Fruit fly (Drosophila melanogaster): ENCODE measurements around the gene Sec16.

Gene Sec16

DNA sequence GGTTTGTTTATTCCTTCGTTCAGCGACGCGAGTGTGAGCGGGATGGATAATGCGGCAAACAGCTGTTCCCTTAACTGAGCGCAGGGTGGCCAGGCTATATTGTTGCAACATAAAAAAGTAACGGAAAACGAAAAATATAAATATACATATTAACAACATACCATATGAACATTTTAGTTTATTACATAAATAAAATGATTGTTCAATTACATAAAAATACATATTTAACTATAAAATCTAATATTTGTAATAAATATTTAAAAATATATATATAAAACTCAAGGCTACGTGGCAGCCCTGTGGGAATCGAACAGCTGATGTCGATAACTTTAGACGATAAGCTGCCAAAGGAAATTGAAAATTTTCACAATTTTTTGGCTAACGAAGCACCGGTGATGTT is 33.7 kb downstream of the Sec16 start, which contains the start of the genes Aven and CG2540 (continued):
- TF ChIP-seq lov (optimal IDR thresholded peaks at IDR 0.05) (no peak), lov (GFP tag; IDR thresholded peaks at IDR 0.05) (no peak), CG12071 (GFP tag; optimal IDR thresholded peaks at IDR 0.05) (peak; percentile 6), zf30C (GFP tag; optimal IDR thresholded peaks at IDR 0.05) (no peak), emc (GFP tag; optimal IDR thresholded peaks at IDR 0.05) (no peak), CG12391 (tag; optimal IDR thresholded peaks at IDR 0.05) (peak; percentile 92), luna (GFP tag; optimal IDR thresholded peaks at IDR 0.05) (no peak), CG15269 (tag; optimal IDR thresholded peaks at IDR 0.05) (peak; percentile 88), Awh (GFP tag; IDR thresholded peaks at IDR 0.05) (peak; percentile 60), CG6854 (GFP tag; optimal IDR thresholded peaks at IDR 0.05) (peak; percentile 81), HLH3B (GFP tag; IDR thresholded peaks at IDR 0.05) (peak; percentile 45), odd (GFP tag; optimal IDR thresholded peaks at IDR 0.05) (peak; percentile 86), CG1024 (GFP tag; IDR thresholded peaks at IDR 0.05) (no peak), NFAT (GFP tag; IDR thresholded peaks at IDR 0.05) (peak; percentile 15; the same call in 1 of the 2 replicates), dmrt99B (tag; optimal IDR thresholded peaks at IDR 0.05) (peak; percentile 86), CG12659 (GFP tag; optimal IDR thresholded peaks at IDR 0.05) (peak; percentile 90), CG8359 (GFP tag; optimal IDR thresholded peaks at IDR 0.05; ENCODE audit: borderline replicate concordance) (peak; percentile 44), unc-4 (GFP tag; IDR thresholded peaks at IDR 0.05; ENCODE audit: partially characterized antibody) (peak; percentile 40; the same call in 1 of the 2 replicates), CG3995 (GFP tag; optimal IDR thresholded peaks at IDR 0.05) (no peak), Elba2 (GFP tag; optimal IDR thresholded peaks at IDR 0.05) (no peak), scrt (GFP tag; optimal IDR thresholded peaks at IDR 0.05) (peak; percentile 78), peb (GFP tag; IDR thresholded peaks at IDR 0.05) (no peak), Hr78 (GFP tag; optimal IDR thresholded peaks at IDR 0.05) (peak in 1 of 2 experiments; percentile 47), Bteb2 (GFP tag; optimal IDR thresholded peaks at IDR 0.05) (no peak), pum (GFP tag; optimal IDR thresholded peaks at IDR 0.05) (no peak), mld (GFP tag; IDR thresholded peaks at IDR 0.05; ENCODE audit: partially characterized antibody) (no peak), Mrtf (GFP tag; IDR thresholded peaks at IDR 0.05) (0 out of 3 replicates have a peak, but pooled peaks have one; percentile 30), CG7928 (GFP tag; optimal IDR thresholded peaks at IDR 0.05) (peak; percentile 42), unpg (GFP tag; optimal IDR thresholded peaks at IDR 0.05) (peak; percentile 86), CG10147 (GFP tag; optimal IDR thresholded peaks at IDR 0.05) (peak; percentile 87), Deaf1 (tag; optimal IDR thresholded peaks at IDR 0.05) (peak; percentile 72), fru (optimal IDR thresholded peaks at IDR 0.05) (no peak), Six4 (GFP tag; optimal IDR thresholded peaks at IDR 0.05) (peak; percentile 71), CG7987 (GFP tag; optimal IDR thresholded peaks at IDR 0.05) (peak; percentile 26), pb (GFP tag; optimal IDR thresholded peaks at IDR 0.05) (no peak), sima (GFP tag; optimal IDR thresholded peaks at IDR 0.05) (no peak), Xbp1 (GFP tag; optimal IDR thresholded peaks at IDR 0.05) (peak; percentile 73), her (GFP tag; optimal IDR thresholded peaks at IDR 0.05) (no peak), twi (tag; optimal IDR thresholded peaks at IDR 0.05) (peak; percentile 81), cwo (GFP tag; optimal IDR thresholded peaks at IDR 0.05) (peak; percentile 80), CG13894 (tag; optimal IDR thresholded peaks at IDR 0.05) (peak; percentile 85), gfzf (GFP tag; optimal IDR thresholded peaks at IDR 0.05) (no peak), Dek (tag; optimal IDR thresholded peaks at IDR 0.05) (peak; percentile 78), mirr (GFP tag; optimal IDR thresholded peaks at IDR 0.05) (peak; percentile 32), Nf-YA (GFP tag; IDR thresholded peaks at IDR 0.05) (no peak), sqz (GFP tag; optimal IDR thresholded peaks at IDR 0.05) (peak; percentile 62), CG12219 (GFP tag; optimal IDR thresholded peaks at IDR 0.05) (peak; percentile 44), dm (GFP tag; optimal IDR thresholded peaks at IDR 0.05) (no peak), CG7357 (GFP tag; IDR thresholded peaks at IDR 0.05) (no peak), Nf-YB (GFP tag; optimal IDR thresholded peaks at IDR 0.05) (peak; percentile 72), Opbp (GFP tag; IDR thresholded peaks at IDR 0.05; ENCODE audit: partially characterized antibody) (no peak)
